Worm (Caenorhabditis elegans) whole organism, L3 larva: ENCODE measurements around the gene twk-23.

Source experiments
- aly-2 ChIP-seq: fragments of 150-350 bp; optimal IDR thresholded peaks from 2 replicates; lab custom pipeline; 2014; ENCODE audit warnings: missing biosample characterization, missing genetic modification characterization
- ama-1 ChIP-seq: fragments of 150-350 bp; optimal IDR thresholded peaks from 2 replicates; lab custom pipeline; 2018
- ceh-16 ChIP-seq: sonication (generic microtip); optimal IDR thresholded peaks from 2 replicates; lab custom pipeline; 2017; ENCODE audit warnings: missing biosample characterization, missing genetic modification characterization
- ceh-82 ChIP-seq: fragments of 150-350 bp; optimal IDR thresholded peaks from 2 replicates; lab custom pipeline; 2014; ENCODE audit warnings: missing biosample characterization, missing genetic modification characterization
- ceh-9 ChIP-seq: sonication (generic microtip); optimal IDR thresholded peaks from 2 replicates; lab custom pipeline; 2018; ENCODE audit warnings: missing biosample characterization, missing genetic modification characterization
- daf-12 ChIP-seq: fragments of 150-350 bp; optimal IDR thresholded peaks from 2 replicates; lab custom pipeline; 2014; ENCODE audit warnings: missing biosample characterization, missing genetic modification reagents, missing genetic modification characterization
- egl-27 ChIP-seq: sonication (generic microtip); optimal IDR thresholded peaks from 4 replicates; lab custom pipeline; 2017; ENCODE audit warnings: missing biosample characterization, missing genetic modification reagents, missing genetic modification characterization
- egl-5 ChIP-seq: fragments of 150-350 bp; optimal IDR thresholded peaks from 2 replicates; lab custom pipeline; 2017; ENCODE audit warnings: missing biosample characterization, missing genetic modification reagents, missing genetic modification characterization, inconsistent platforms
- elt-1 ChIP-seq: fragments of 150-350 bp; optimal IDR thresholded peaks from 2 replicates; lab custom pipeline; 2014; ENCODE audit warnings: missing biosample characterization, missing genetic modification characterization
- elt-2 ChIP-seq: sonication (generic microtip); optimal IDR thresholded peaks from 2 replicates; lab custom pipeline; 2016; ENCODE audit warnings: missing genetic modification reagents, mild to moderate bottlenecking, missing genetic modification characterization, missing compliant biosample characterization
- elt-3 ChIP-seq, 3 experiments: fragments of 150-350 bp in 1 of 3; sonication (generic microtip) in 2 of 3; optimal IDR thresholded peaks; 2 replicates in 2 of 3; 4 replicates in 1 of 3; lab custom pipeline; 2014 to 2017; ENCODE audit warnings: missing biosample characterization in 3 of 3, missing genetic modification characterization in 3 of 3
- fkh-2 ChIP-seq: fragments of 150-350 bp; optimal IDR thresholded peaks from 2 replicates; lab custom pipeline; 2014; ENCODE audit warnings: missing biosample characterization, missing genetic modification reagents, missing genetic modification characterization
- fos-1 ChIP-seq: fragments of 150-350 bp; optimal IDR thresholded peaks from 2 replicates; lab custom pipeline; 2014; ENCODE audit warnings: missing biosample characterization, missing genetic modification characterization
- jun-1 ChIP-seq: fragments of 150-350 bp; optimal IDR thresholded peaks from 2 replicates; lab custom pipeline; 2014; ENCODE audit warnings: missing biosample characterization, missing genetic modification reagents, missing genetic modification characterization
- lin-15B ChIP-seq: fragments of 150-350 bp; optimal IDR thresholded peaks from 2 replicates; lab custom pipeline; 2014; ENCODE audit warnings: missing biosample characterization, missing genetic modification characterization
- lin-39 ChIP-seq: fragments of 150-350 bp; optimal IDR thresholded peaks from 2 replicates; lab custom pipeline; 2018; ENCODE audit warnings: missing biosample characterization, missing genetic modification reagents, missing genetic modification characterization
- mdl-1 ChIP-seq: fragments of 150-350 bp; optimal IDR thresholded peaks from 2 replicates; lab custom pipeline; 2014; ENCODE audit warnings: missing biosample characterization, missing genetic modification characterization
- mml-1 ChIP-seq: fragments of 150-350 bp; sonication (generic microtip); optimal IDR thresholded peaks from 3 replicates; lab custom pipeline; 2014; ENCODE audit warnings: missing biosample characterization, missing genetic modification characterization
- nhr-11 ChIP-seq: fragments of 150-350 bp; optimal IDR thresholded peaks from 2 replicates; lab custom pipeline; 2014; ENCODE audit warnings: missing biosample characterization, missing genetic modification characterization
- nhr-23 ChIP-seq: fragments of 150-350 bp; optimal IDR thresholded peaks from 2 replicates; lab custom pipeline; 2014; ENCODE audit warnings: missing biosample characterization, missing genetic modification reagents, missing genetic modification characterization
- nhr-25 ChIP-seq: sonication (generic microtip); optimal IDR thresholded peaks from 2 replicates; lab custom pipeline; 2017; ENCODE audit warnings: missing biosample characterization, missing genetic modification characterization
- nhr-28 ChIP-seq: fragments of 150-350 bp; optimal IDR thresholded peaks from 2 replicates; lab custom pipeline; 2014; ENCODE audit warnings: missing biosample characterization, missing genetic modification characterization
- nhr-43 ChIP-seq: sonication (generic microtip); optimal IDR thresholded peaks from 2 replicates; lab custom pipeline; 2016; ENCODE audit warnings: mild to moderate bottlenecking, missing genetic modification characterization, missing compliant biosample characterization; ENCODE audit not compliant: poor library complexity, severe bottlenecking
- nhr-77 ChIP-seq: fragments of 150-350 bp; optimal IDR thresholded peaks from 2 replicates; lab custom pipeline; 2014; ENCODE audit warnings: missing biosample characterization, missing genetic modification characterization
- pqm-1 ChIP-seq: fragments of 150-350 bp; optimal IDR thresholded peaks from 2 replicates; lab custom pipeline; 2017; ENCODE audit warnings: missing biosample characterization, missing genetic modification characterization, inconsistent platforms
- sea-2 ChIP-seq: fragments of 150-350 bp; sonication (generic microtip); optimal IDR thresholded peaks from 4 replicates; lab custom pipeline; 2014; ENCODE audit warnings: missing biosample characterization, missing genetic modification reagents, missing genetic modification characterization
- skn-1 ChIP-seq: fragments of 150-350 bp; optimal IDR thresholded peaks from 2 replicates; lab custom pipeline; 2014; ENCODE audit warnings: missing biosample characterization, missing genetic modification characterization
- unc-39 ChIP-seq: sonication (generic microtip); optimal IDR thresholded peaks from 4 replicates; lab custom pipeline; 2017; ENCODE audit warnings: missing biosample characterization, missing genetic modification characterization
- zag-1 ChIP-seq: fragments of 150-350 bp; optimal IDR thresholded peaks from 2 replicates; lab custom pipeline; 2014; ENCODE audit warnings: missing biosample characterization, missing genetic modification characterization
- ztf-4 ChIP-seq: fragments of 150-350 bp; optimal IDR thresholded peaks from 2 replicates; lab custom pipeline; 2014; ENCODE audit warnings: missing biosample characterization, missing genetic modification characterization

The twk-23 gene

ce11 chrX:13823482-13823881, at the start of gene twk-23:
Gene twk-23 (minus strand): TSS chrX:13823582.
- TF ChIP-seq daf-12 (tag; lab: Kevin White, UChicago) (no peak), ztf-4 (no peak), nhr-25 (tag; lab: Kevin White, UChicago) (no peak), nhr-28 (no peak), egl-5 (tag; lab: Kevin White, UChicago) (no peak), ceh-82 (tag; lab: Kevin White, UChicago) (no peak), ceh-16 (tag; lab: Kevin White, UChicago) (no peak), jun-1 (tag; lab: Kevin White, UChicago) (no peak), mdl-1 (no peak), egl-27 (no peak), nhr-11 (tag; lab: Kevin White, UChicago) (no peak), pqm-1 (tag; lab: Kevin White, UChicago) (no peak)

- no peak for TF ChIP-seq fkh-2
- TF ChIP-seq egl-5 (tag; lab: Kevin White, UChicago), result peak; percentile 17
Observed at ce11 chrX:13871110-13871509, 47.7 kb upstream of the twk-23 start.

ce11 chrX:13864191-13864590, 40.8 kb upstream of the twk-23 start, which contains the start of gene M03B6.3:
Gene M03B6.3 (minus strand): TSS chrX:13864292.
- TF ChIP-seq egl-27 (no peak), lin-39 (no peak), mml-1 (tag; lab: Kevin White, UChicago) (no peak), nhr-23 (peak; percentile 3)

- TF ChIP-seq elt-1 (tag; lab: Kevin White, UChicago) (no peak), jun-1 (tag; lab: Kevin White, UChicago) (no peak), mml-1 (tag; lab: Kevin White, UChicago) (no peak), ama-1 (no peak), lin-39 (no peak), fkh-2 (no peak), egl-27 (no peak), elt-2 (no peak), elt-3 (tag; optimal IDR thresholded peaks at IDR 0.05; lab: Kevin White, UChicago) (no peak), ceh-9 (tag; lab: Kevin White, UChicago) (no peak), ztf-4 (no peak)
Observed at ce11 chrX:13858693-13859092, 35.3 kb upstream of the twk-23 start, which contains the start of gene M03B6.4. Gene M03B6.4 (plus strand): TSS chrX:13858841.

ce11 chrX:13855928-13856327, 32.5 kb upstream of the twk-23 start:
- no peak for TF ChIP-seq nhr-43 (tag; lab: Kevin White, UChicago)
- no peak for TF ChIP-seq fos-1 (tag; lab: Kevin White, UChicago)
- no peak for TF ChIP-seq mml-1 (tag; lab: Kevin White, UChicago)
- no peak for TF ChIP-seq unc-39 (tag; lab: Kevin White, UChicago)
- TF ChIP-seq nhr-77 (tag; lab: Kevin White, UChicago), result no peak
- TF ChIP-seq ceh-82 (tag; lab: Kevin White, UChicago), result no peak
- TF ChIP-seq skn-1 (tag; lab: Kevin White, UChicago), result no peak
- no peak for TF ChIP-seq ztf-4
- no peak for TF ChIP-seq elt-1 (tag; lab: Kevin White, UChicago)
- no peak for TF ChIP-seq fkh-2
- TF ChIP-seq aly-2 (tag; lab: Kevin White, UChicago), result no peak

- TF ChIP-seq elt-3 (tag; optimal IDR thresholded peaks at IDR 0.05; lab: Kevin White, UChicago), result no peak
- TF ChIP-seq lin-15B (tag; lab: Kevin White, UChicago), result no peak
- TF ChIP-seq nhr-11 (tag; lab: Kevin White, UChicago), result no peak
Observed at ce11 chrX:13852606-13853005, 29.2 kb upstream of the twk-23 start, which contains the start of gene mct-3. Gene mct-3 (plus strand): TSS chrX:13852906.

ce11 chrX:13851590-13851989, 28.2 kb upstream of the twk-23 start:
- no peak for TF ChIP-seq ama-1
- TF ChIP-seq pqm-1 (tag; lab: Kevin White, UChicago), result peak; percentile 31
- no peak for TF ChIP-seq ztf-4
- TF ChIP-seq zag-1 (tag; lab: Kevin White, UChicago), result no peak
- peak; percentile 37 for TF ChIP-seq egl-5 (tag; lab: Kevin White, UChicago)
- peak; percentile 24 for TF ChIP-seq elt-2
- no peak for TF ChIP-seq elt-1 (tag; lab: Kevin White, UChicago)
- TF ChIP-seq sea-2 (GFP tag; lab: Kevin White, UChicago), result no peak
- no peak for TF ChIP-seq jun-1 (tag; lab: Kevin White, UChicago)
- TF ChIP-seq nhr-43 (tag; lab: Kevin White, UChicago), result no peak
- no peak for TF ChIP-seq nhr-28
